Fruit fly (Drosophila melanogaster): ENCODE data around the gene CG32269.

Gene CG32269

DNA sequence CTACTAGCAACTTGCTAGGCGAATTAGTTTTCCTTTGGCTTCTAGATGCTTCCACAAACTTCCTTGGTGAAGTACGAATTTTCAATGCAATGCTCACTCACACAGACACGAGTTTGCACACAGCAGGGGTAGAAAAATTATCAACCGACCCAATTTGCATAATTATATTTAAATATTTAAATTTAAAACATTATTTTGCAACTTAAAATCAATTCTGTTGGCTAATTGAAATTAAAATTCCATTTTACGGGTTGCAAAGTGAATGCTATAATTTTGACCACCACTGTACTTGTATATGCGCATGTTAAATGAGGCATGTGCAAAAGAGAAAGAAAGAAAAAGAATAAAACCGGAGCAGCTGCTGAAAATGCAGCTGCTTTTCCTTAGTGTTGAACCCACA, 14.7 kb downstream of the CG32269 start (continued):
- TF ChIP-seq CG32006 (GFP tag; optimal IDR thresholded peaks at IDR 0.05) = peak; percentile 99
- TF ChIP-seq lz (GFP tag; optimal IDR thresholded peaks at IDR 0.05) = peak; percentile 92
- peak; percentile 97 for TF ChIP-seq CG7368 (GFP tag; optimal IDR thresholded peaks at IDR 0.05)
- peak; percentile 94 for TF ChIP-seq CG11294 (GFP tag; IDR thresholded peaks at IDR 0.05)
- TF ChIP-seq CG6792 (GFP tag; optimal IDR thresholded peaks at IDR 0.05) = peak; percentile 95
- peak; percentile 93 for TF ChIP-seq Eip93F (GFP tag; optimal IDR thresholded peaks at IDR 0.05)
- TF ChIP-seq CG6276 (GFP tag; optimal IDR thresholded peaks at IDR 0.05) = peak; percentile 98
- TF ChIP-seq svp (GFP tag) = peak; percentile 97
- peak; percentile 92 for TF ChIP-seq CG1621 (tag; optimal IDR thresholded peaks at IDR 0.05)
- TF ChIP-seq CG31627 (GFP tag; optimal IDR thresholded peaks at IDR 0.05) = peak; percentile 90
- TF ChIP-seq Sox15 (GFP tag; optimal IDR thresholded peaks at IDR 0.05) = peak; percentile 88
- peak; percentile 89 to 97 for TF ChIP-seq salr (GFP tag; optimal IDR thresholded peaks at IDR 0.05)
- TF ChIP-seq CG16779 (tag; optimal IDR thresholded peaks at IDR 0.05) = peak; percentile 93
- TF ChIP-seq vri (GFP tag; optimal IDR thresholded peaks at IDR 0.05) = peak; percentile 94
- TF ChIP-seq CG3032 (tag; optimal IDR thresholded peaks at IDR 0.05) = peak; percentile 91

DNA sequence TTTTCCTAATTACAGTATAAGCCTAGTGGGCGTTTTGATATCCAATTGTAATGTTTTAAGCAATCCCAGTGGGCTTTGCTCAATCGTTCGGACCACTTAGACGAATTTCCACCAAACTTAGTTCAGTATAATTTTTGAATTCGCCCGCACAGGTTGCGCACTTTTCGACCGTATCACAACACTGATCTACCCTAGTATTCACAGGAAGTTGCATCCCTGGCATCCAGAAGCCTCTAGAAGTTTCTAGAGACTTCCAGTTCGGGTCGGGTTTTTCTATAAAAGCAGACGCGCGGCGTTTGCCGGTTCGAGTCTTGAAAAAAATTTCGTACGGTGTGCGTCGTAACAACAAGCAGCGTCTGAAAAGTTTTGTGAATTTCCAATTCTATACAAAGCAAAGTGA, 15.9 kb downstream of the CG32269 start, which contains the start of gene Hsp83:
Hsp83 (plus strand) TSS at position 58 of the 400 bp plus-strand sequence.
- peak; percentile 94 for TF ChIP-seq eg (GFP tag; IDR thresholded peaks at IDR 0.05)
- TF ChIP-seq CG8119 (GFP tag; IDR thresholded peaks at IDR 0.05) = peak; percentile 82
- peak; percentile 100 for TF ChIP-seq CG6854 (GFP tag; optimal IDR thresholded peaks at IDR 0.05)
- TF ChIP-seq achi (GFP tag; optimal IDR thresholded peaks at IDR 0.05) = peak; percentile 88
- TF ChIP-seq CG10669 (GFP tag; optimal IDR thresholded peaks at IDR 0.05) = peak; percentile 90
- peak; percentile 88 for TF ChIP-seq Smox (GFP tag; optimal IDR thresholded peaks at IDR 0.05)
- TF ChIP-seq CG3919 (GFP tag; optimal IDR thresholded peaks at IDR 0.05) = peak; percentile 96
- peak; percentile 93 for TF ChIP-seq CG6808 (GFP tag; optimal IDR thresholded peaks at IDR 0.05)
- TF ChIP-seq topi (GFP tag; optimal IDR thresholded peaks at IDR 0.05) = peak; percentile 92
- TF ChIP-seq dsx (GFP tag; optimal IDR thresholded peaks at IDR 0.05; ENCODE audit: poor library complexity, severe bottlenecking) = peak; percentile 77
- TF ChIP-seq dac (GFP tag; optimal IDR thresholded peaks at IDR 0.05) = peak; percentile 68
- TF ChIP-seq CG11762 (GFP tag; optimal IDR thresholded peaks at IDR 0.05; ENCODE audit: insufficient read depth) = peak; percentile 82
- TF ChIP-seq fd59A (GFP tag; optimal IDR thresholded peaks at IDR 0.05) = peak; percentile 85
- peak; percentile 84 for TF ChIP-seq Sox14 (GFP tag; optimal IDR thresholded peaks at IDR 0.05)
- TF ChIP-seq Ets96B (tag; optimal IDR thresholded peaks at IDR 0.05) = peak; percentile 68
- TF ChIP-seq spab (GFP tag; optimal IDR thresholded peaks at IDR 0.05) = peak; percentile 79
- TF ChIP-seq cyc (GFP tag; optimal IDR thresholded peaks at IDR 0.05) = peak; percentile 90
- peak; percentile 98 for TF ChIP-seq vri (GFP tag; optimal IDR thresholded peaks at IDR 0.05)
- TF ChIP-seq CG11902 (GFP tag; optimal IDR thresholded peaks at IDR 0.05) = peak; percentile 34
- peak; percentile 97 for TF ChIP-seq CG6163 (GFP tag; IDR thresholded peaks at IDR 0.05)
- TF ChIP-seq acj6 (GFP tag; optimal IDR thresholded peaks at IDR 0.05) = peak; percentile 85
- TF ChIP-seq Gug (GFP tag; IDR thresholded peaks at IDR 0.05) = peak; percentile 70
- no peak for TF ChIP-seq Hr38 (GFP tag; optimal IDR thresholded peaks at IDR 0.05)
- TF ChIP-seq pdm3 (GFP tag; optimal IDR thresholded peaks at IDR 0.05) = peak; percentile 88
- peak; percentile 89 for TF ChIP-seq CG8319 (GFP tag; optimal IDR thresholded peaks at IDR 0.05)
- peak; percentile 18 for TF ChIP-seq Sox15 (GFP tag; optimal IDR thresholded peaks at IDR 0.05)
- TF ChIP-seq CG34406 (GFP tag; optimal IDR thresholded peaks at IDR 0.05) = peak; percentile 93
- peak; percentile 77 for TF ChIP-seq CG10631 (GFP tag; optimal IDR thresholded peaks at IDR 0.05)
- peak; percentile 98 for TF ChIP-seq Sox102F (GFP tag; optimal IDR thresholded peaks at IDR 0.05)
- TF ChIP-seq CG16779 (tag; optimal IDR thresholded peaks at IDR 0.05) = peak; percentile 98
- peak; percentile 90 for TF ChIP-seq CG6792 (GFP tag; optimal IDR thresholded peaks at IDR 0.05)
- peak; percentile 95 for TF ChIP-seq Eip75B (GFP tag; optimal IDR thresholded peaks at IDR 0.05)
- peak; percentile 89 for TF ChIP-seq CG1621 (tag; optimal IDR thresholded peaks at IDR 0.05)
- peak; percentile 76 for TF ChIP-seq Ets21C (GFP tag; optimal IDR thresholded peaks at IDR 0.05)
- peak; percentile 75 for TF ChIP-seq Hr39 (GFP tag; optimal IDR thresholded peaks at IDR 0.05)
- peak; percentile 83 for TF ChIP-seq CG31627 (GFP tag; optimal IDR thresholded peaks at IDR 0.05)
- TF ChIP-seq CG11294 (GFP tag; IDR thresholded peaks at IDR 0.05) = peak; percentile 53; the same call in 1 of the 2 replicates
- peak; percentile 82 for TF ChIP-seq CG3032 (tag; optimal IDR thresholded peaks at IDR 0.05)
- TF ChIP-seq fd85E (GFP tag; optimal IDR thresholded peaks at IDR 0.05) = peak; percentile 94
- peak; percentile 96 for TF ChIP-seq net (GFP tag; optimal IDR thresholded peaks at IDR 0.05)
- TF ChIP-seq svp (GFP tag) = no peak
- TF ChIP-seq ss (GFP tag; optimal IDR thresholded peaks at IDR 0.05) = peak; percentile 98
- TF ChIP-seq Eip78C (GFP tag) = peak; percentile 99

Data from whole organism, prepupa.